Fruit fly (Drosophila melanogaster) whole organism, embryonic: ENCODE results near the gene Pgant8.
A peak's percentile ranks its signal among the peaks of the same experiment; 100 is the strongest.

ENCODE experiments used
- Awh ChIP-seq: fragments of 200-800 bp; sonication (Bioruptor generic); IDR thresholded peaks from 2 replicates; pipeline ENCODE4, ENCODE4 v1.3.6; 2022; ENCODE audit warnings: missing biosample characterization, missing genetic modification characterization
- CG12219 ChIP-seq: fragments of 200-800 bp; sonication (Bioruptor generic); optimal IDR thresholded peaks from 3 replicates; lab custom pipeline; 2018; ENCODE audit warnings: missing biosample characterization, mild to moderate bottlenecking, missing genetic modification characterization
- CG12942 ChIP-seq: fragments of 200-800 bp; sonication (Bioruptor generic); optimal IDR thresholded peaks from 3 replicates; lab custom pipeline; 2016; ENCODE audit warnings: missing biosample characterization, missing genetic modification characterization
- CG14014 ChIP-seq: fragments of 200-800 bp; sonication (Bioruptor generic); IDR thresholded peaks from 2 replicates; pipeline ENCODE4 v1.3.6; 2022; ENCODE audit warnings: missing biosample characterization, missing genetic modification characterization
- CG14667 ChIP-seq: fragments of 200-800 bp; sonication (Bioruptor generic); IDR thresholded peaks from 2 replicates; pipeline ENCODE4 v1.3.6; 2022; ENCODE audit warnings: missing biosample characterization, missing genetic modification characterization
- CG16779 ChIP-seq: fragments of 200-800 bp; sonication (Bioruptor generic); IDR thresholded peaks from 2 replicates; pipeline ENCODE4 v1.3.6; 2022; ENCODE audit warnings: missing biosample characterization, missing genetic modification characterization
- CG17359 ChIP-seq: fragments of 200-800 bp; sonication (Bioruptor generic); optimal IDR thresholded peaks from 3 replicates; lab custom pipeline; 2018; ENCODE audit warnings: missing biosample characterization, mild to moderate bottlenecking, missing genetic modification characterization, moderate library complexity
- CG18011 ChIP-seq: fragments of 200-800 bp; sonication (Bioruptor generic); optimal IDR thresholded peaks from 2 replicates; lab custom pipeline; 2017; ENCODE audit warnings: missing biosample characterization, missing genetic modification characterization, mild to moderate bottlenecking, moderate library complexity, missing genotype
- CG2678 ChIP-seq: fragments of 200-800 bp; sonication (Bioruptor generic); optimal IDR thresholded peaks from 3 replicates; lab custom pipeline; 2019; ENCODE audit warnings: missing biosample characterization, mild to moderate bottlenecking, missing genetic modification characterization, moderate library complexity
- CG31365 ChIP-seq: fragments of 200-800 bp; sonication (Bioruptor generic); optimal IDR thresholded peaks from 2 replicates; lab custom pipeline; 2018; ENCODE audit warnings: missing biosample characterization, mild to moderate bottlenecking, missing genetic modification characterization
- CG3163 ChIP-seq: fragments of 200-800 bp; sonication (Bioruptor generic); optimal IDR thresholded peaks from 3 replicates; lab custom pipeline; 2016; ENCODE audit warnings: missing biosample characterization, missing genetic modification characterization
- CG32532 ChIP-seq: fragments of 200-800 bp; sonication (Bioruptor generic); IDR thresholded peaks from 2 replicates; pipeline ENCODE4 v1.3.6; 2022; ENCODE audit warnings: missing biosample characterization, missing genetic modification characterization
- CG33557 ChIP-seq: fragments of 200-800 bp; sonication (Bioruptor generic); optimal IDR thresholded peaks from 2 replicates; lab custom pipeline; 2019; ENCODE audit warnings: missing biosample characterization, mild to moderate bottlenecking, missing genetic modification characterization, moderate library complexity
- CG6765 ChIP-seq: fragments of 200-800 bp; sonication (Bioruptor generic); optimal IDR thresholded peaks from 3 replicates; lab custom pipeline; 2017; ENCODE audit warnings: missing biosample characterization, mild to moderate bottlenecking, missing genetic modification characterization
- CG6791 ChIP-seq: fragments of 200-800 bp; sonication (Bioruptor generic); IDR thresholded peaks from 3 replicates; pipeline ENCODE4 v1.3.6; 2022; ENCODE audit warnings: missing biosample characterization, missing genetic modification characterization; ENCODE audit not compliant: partially characterized antibody
- CG7745 ChIP-seq: fragments of 200-800 bp; sonication (Bioruptor generic); optimal IDR thresholded peaks from 2 replicates; lab custom pipeline; 2018; ENCODE audit warnings: missing biosample characterization, mild to moderate bottlenecking, missing genetic modification characterization, moderate library complexity
- CG8290 ChIP-seq, 3 experiments: fragments of 200-800 bp; sonication (Bioruptor generic); optimal IDR thresholded peaks; 2 replicates each; lab custom pipeline; 2016 to 2019; ENCODE audit warnings: missing biosample characterization in 3 of 3, missing genetic modification characterization in 3 of 3, mild to moderate bottlenecking in 2 of 3, moderate library complexity in 1 of 3
- CG9437 ChIP-seq: fragments of 200-800 bp; sonication (Bioruptor generic); optimal IDR thresholded peaks from 2 replicates; lab custom pipeline; 2018; ENCODE audit warnings: missing biosample characterization, mild to moderate bottlenecking, missing genetic modification characterization
- CG9609 ChIP-seq: fragments of 200-800 bp; sonication (Bioruptor generic); optimal IDR thresholded peaks from 3 replicates; lab custom pipeline; 2016; ENCODE audit warnings: missing biosample characterization, missing genetic modification characterization
- CG9817 ChIP-seq: fragments of 200-800 bp; sonication (Bioruptor generic); optimal IDR thresholded peaks from 2 replicates; lab custom pipeline; 2018; ENCODE audit warnings: missing biosample characterization, mild to moderate bottlenecking, missing genetic modification characterization, moderate library complexity
- E2f1 ChIP-seq: fragments of 200-800 bp; sonication (Bioruptor generic); IDR thresholded peaks from 2 replicates; pipeline ENCODE4 v1.3.6; 2022; ENCODE audit warnings: missing biosample characterization, missing genetic modification characterization
- Eip74EF ChIP-seq, 2 experiments: fragments of 200-800 bp in 1 of 2; fragments of >200 bp in 1 of 2; sonication (Bioruptor generic) in 1 of 2; optimal IDR thresholded peaks; 2 replicates each; lab custom pipeline; 2017 to 2019; ENCODE audit warnings: missing biosample characterization in 2 of 2, missing genetic modification characterization in 2 of 2, mild to moderate bottlenecking in 1 of 2, moderate library complexity in 1 of 2
- Hr78 ChIP-seq, 2 experiments: fragments of 200-800 bp in 1 of 2; fragments of >200 bp in 1 of 2; sonication (Bioruptor generic) in 1 of 2; optimal IDR thresholded peaks; 2 replicates each; lab custom pipeline; 2017 to 2019; ENCODE audit warnings: missing biosample characterization in 2 of 2, missing genetic modification characterization in 2 of 2, mild to moderate bottlenecking in 1 of 2, moderate library complexity in 1 of 2
- Med ChIP-seq: fragments of 200-800 bp; sonication (Bioruptor generic); peaks from one replicate; lab custom pipeline; 2016; ENCODE audit warnings: missing biosample characterization, missing genetic modification characterization, mild to moderate bottlenecking, inconsistent platforms, moderate library complexity
- Mes4 ChIP-seq: fragments of 200-800 bp; sonication (Bioruptor generic); optimal IDR thresholded peaks from 2 replicates; lab custom pipeline; 2016; ENCODE audit warnings: missing biosample characterization, missing genetic modification characterization
- NfI ChIP-seq: fragments of 200-800 bp; sonication (Bioruptor generic); optimal IDR thresholded peaks from 3 replicates; lab custom pipeline; 2018; ENCODE audit warnings: missing biosample characterization, mild to moderate bottlenecking, missing genetic modification characterization, moderate library complexity
- Scr ChIP-seq: fragments of 200-800 bp; sonication (Bioruptor generic); IDR thresholded peaks from 2 replicates; pipeline ENCODE4 v1.3.6; 2022; ENCODE audit warnings: missing biosample characterization, missing genetic modification characterization; ENCODE audit not compliant: partially characterized antibody
- abd-A ChIP-seq: fragments of 200-800 bp; sonication (Bioruptor generic); optimal IDR thresholded peaks from 3 replicates; lab custom pipeline; 2019; ENCODE audit warnings: missing biosample characterization, mild to moderate bottlenecking, missing genetic modification characterization, moderate library complexity
- ato ChIP-seq: fragments of 200-800 bp; sonication (Bioruptor generic); IDR thresholded peaks from 2 replicates; pipeline ENCODE4 v1.3.6; 2022; ENCODE audit warnings: missing biosample characterization, missing genetic modification characterization; ENCODE audit not compliant: partially characterized antibody
- bcd ChIP-seq: fragments of 200-800 bp; sonication (Bioruptor generic); optimal IDR thresholded peaks from 2 replicates; lab custom pipeline; 2017; ENCODE audit warnings: missing biosample characterization, mild to moderate bottlenecking, missing genetic modification characterization
- disco-r ChIP-seq: fragments of 200-800 bp; sonication (Bioruptor generic); optimal IDR thresholded peaks from 2 replicates; lab custom pipeline; 2016; ENCODE audit warnings: missing biosample characterization, missing genetic modification characterization
- ewg ChIP-seq: fragments of 200-800 bp; sonication (Bioruptor generic); optimal IDR thresholded peaks from 3 replicates; lab custom pipeline; 2017; ENCODE audit warnings: mild to moderate bottlenecking, missing biosample characterization, missing genetic modification reagents, missing genetic modification characterization
- gce ChIP-seq: fragments of 200-800 bp; sonication (Bioruptor generic); IDR thresholded peaks from 3 replicates; pipeline ENCODE4 v1.3.6; 2022; ENCODE audit warnings: missing biosample characterization, missing genetic modification characterization
- gcm2 ChIP-seq: fragments of 200-800 bp; sonication (Bioruptor generic); optimal IDR thresholded peaks from 2 replicates; lab custom pipeline; 2016; ENCODE audit warnings: missing biosample characterization, missing genetic modification characterization
- grn ChIP-seq: fragments of 200-800 bp; sonication (Bioruptor generic); optimal IDR thresholded peaks from 3 replicates; lab custom pipeline; 2017; ENCODE audit warnings: missing biosample characterization, missing genetic modification characterization
- her ChIP-seq: fragments of 200-800 bp; sonication (Bioruptor generic); optimal IDR thresholded peaks from 2 replicates; lab custom pipeline; 2016; ENCODE audit warnings: missing biosample characterization, missing genetic modification characterization
- hkb ChIP-seq, 2 experiments: fragments of 200-800 bp in 1 of 2; fragments of >200 bp in 1 of 2; sonication (Bioruptor generic) in 1 of 2; IDR thresholded peaks in 1 of 2; optimal IDR thresholded peaks in 1 of 2; 2 replicates each; pipeline versions ENCODE4 v1.3.6 to Lab custom; 2017 to 2022; ENCODE audit warnings: missing biosample characterization in 1 of 2, missing genetic modification characterization in 1 of 2
- inv ChIP-seq: fragments of 200-800 bp; sonication (Bioruptor generic); IDR thresholded peaks from 2 replicates; pipeline ENCODE4 v1.3.6; 2022; ENCODE audit warnings: missing biosample characterization, missing genetic modification characterization; ENCODE audit not compliant: partially characterized antibody
- kah ChIP-seq: fragments of 200-800 bp; sonication (Bioruptor generic); optimal IDR thresholded peaks from 2 replicates; lab custom pipeline; 2018; ENCODE audit warnings: missing biosample characterization, mild to moderate bottlenecking, missing genetic modification characterization
- lilli ChIP-seq: fragments of 200-800 bp; sonication (Bioruptor generic); optimal IDR thresholded peaks from 3 replicates; lab custom pipeline; 2016; ENCODE audit warnings: missing biosample characterization, missing genetic modification characterization
- otp ChIP-seq: fragments of 200-800 bp; sonication (Bioruptor generic); IDR thresholded peaks from 3 replicates; pipeline ENCODE4, ENCODE4 v1.3.6; 2022; ENCODE audit warnings: missing biosample characterization, missing genetic modification characterization
- pnt ChIP-seq: fragments of 200-800 bp; sonication (Bioruptor generic); optimal IDR thresholded peaks from 3 replicates; lab custom pipeline; 2016; ENCODE audit warnings: missing biosample characterization, missing genetic modification characterization
- tin ChIP-seq: fragments of 200-800 bp; sonication (Bioruptor generic); optimal IDR thresholded peaks from 3 replicates; lab custom pipeline; 2016; ENCODE audit warnings: missing biosample characterization, missing genetic modification characterization
- tll ChIP-seq, 2 experiments: fragments of 200-800 bp in 1 of 2; fragments of >200 bp in 1 of 2; sonication (Bioruptor generic) in 1 of 2; optimal IDR thresholded peaks; 2 replicates each; lab custom pipeline; 2017 to 2019; ENCODE audit warnings: missing biosample characterization in 2 of 2, missing genetic modification characterization in 2 of 2, mild to moderate bottlenecking in 1 of 2, moderate library complexity in 1 of 2
- wek ChIP-seq: fragments of 200-800 bp; sonication (Bioruptor generic); optimal IDR thresholded peaks from 3 replicates; lab custom pipeline; 2018; ENCODE audit warnings: missing biosample characterization, mild to moderate bottlenecking, missing genetic modification characterization, moderate library complexity
- zen2 ChIP-seq: fragments of 200-800 bp; sonication (Bioruptor generic); IDR thresholded peaks from 3 replicates; pipeline ENCODE4 v1.3.6; 2022; ENCODE audit warnings: missing biosample characterization, missing genetic modification characterization; ENCODE audit not compliant: partially characterized antibody

The Pgant8 gene

DNA sequence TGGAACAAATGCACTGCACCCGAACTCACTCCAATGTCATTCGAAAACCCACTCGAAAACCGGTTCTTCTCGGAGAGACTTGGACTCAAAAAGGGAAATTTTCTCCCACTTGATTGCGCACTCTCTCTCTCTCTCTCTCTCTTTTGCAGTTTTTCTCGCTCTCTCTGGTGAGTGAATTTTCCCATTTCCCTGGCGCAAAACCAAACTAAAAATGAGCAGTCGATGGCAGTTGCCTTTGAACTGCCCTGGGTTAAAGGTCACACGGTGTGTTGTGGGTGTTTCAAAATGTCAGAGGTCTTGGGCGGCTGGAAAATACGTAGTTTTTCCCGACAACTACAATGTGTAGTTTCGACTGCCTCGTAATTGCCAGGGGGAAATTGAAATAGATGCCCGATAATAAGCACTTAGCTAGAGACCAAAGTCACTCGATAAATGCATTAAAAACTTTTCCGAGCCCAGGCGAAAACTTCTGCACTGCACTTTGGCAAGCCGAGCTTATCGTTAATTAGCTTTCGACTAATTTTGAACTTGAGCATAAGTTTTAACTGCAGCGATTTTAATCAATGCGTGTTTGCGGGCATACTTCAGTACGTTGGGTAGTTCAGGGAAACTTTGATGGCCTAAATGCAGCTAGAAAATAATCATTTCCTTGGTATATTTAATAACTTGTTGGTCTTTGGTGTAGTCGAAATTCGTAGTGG is 45.8 kb downstream of the Pgant8 start (continued):
- peak; percentile 33 for TF ChIP-seq kah (GFP tag; lab: Kevin White, UChicago)
- peak; percentile 85; the same call in 2 of the 3 replicates for TF ChIP-seq zen2 (GFP tag; lab: Robert Waterston, UW)
- TF ChIP-seq CG16779 (GFP tag; lab: Robert Waterston, UW): no peak
- peak; percentile 34 for TF ChIP-seq ewg
- TF ChIP-seq tll (GFP tag; optimal IDR thresholded peaks at IDR 0.05; lab: Kevin White, UChicago): peak in 1 of 2 experiments; percentile 17
- TF ChIP-seq CG18011 (GFP tag; lab: Kevin White, UChicago): no peak
- TF ChIP-seq gcm2 (GFP tag; lab: Kevin White, UChicago): peak; percentile 18
- TF ChIP-seq Awh (GFP tag; lab: Robert Waterston, UW): no peak
- no peak for TF ChIP-seq CG8290 (GFP tag; optimal IDR thresholded peaks at IDR 0.05; lab: Kevin White, UChicago)
- TF ChIP-seq CG8290 (tag; optimal IDR thresholded peaks at IDR 0.05; lab: Kevin White, UChicago): peak in 1 of 2 experiments; percentile 49
- 0 out of 3 replicates have a peak, but pooled peaks have one; percentile 24 for TF ChIP-seq otp (GFP tag; lab: Robert Waterston, UW)
- TF ChIP-seq CG9437: no peak
- peak; percentile 8 for TF ChIP-seq CG7745 (tag; lab: Kevin White, UChicago)
- no peak for TF ChIP-seq NfI (GFP tag; lab: Kevin White, UChicago)
- peak; percentile 69; the same call in 1 of the 3 replicates for TF ChIP-seq gce (GFP tag; lab: Robert Waterston, UW)
- TF ChIP-seq ato (GFP tag; lab: Robert Waterston, UW): peak; percentile 24; the same call in 1 of the 2 replicates
- peak; percentile 10 for TF ChIP-seq hkb (optimal IDR thresholded peaks at IDR 0.05; lab: Kevin White, UChicago)
- TF ChIP-seq hkb (GFP tag; IDR thresholded peaks at IDR 0.05; lab: Robert Waterston, UW): peak; percentile 63
- peak; percentile 0 for TF ChIP-seq CG2678
- no peak for TF ChIP-seq CG12942 (GFP tag; lab: Kevin White, UChicago)
- TF ChIP-seq CG33557 (GFP tag; lab: Kevin White, UChicago): peak; percentile 41
- peak; percentile 69 for TF ChIP-seq abd-A (tag; lab: Kevin White, UChicago)
- TF ChIP-seq grn (GFP tag; lab: Kevin White, UChicago): peak; percentile 42
- peak; percentile 62 for TF ChIP-seq wek
- TF ChIP-seq CG9817 (tag; lab: Kevin White, UChicago): no peak
- TF ChIP-seq tin: no peak
- no peak for TF ChIP-seq lilli (GFP tag; lab: Kevin White, UChicago)
- no peak for TF ChIP-seq Eip74EF (GFP tag; optimal IDR thresholded peaks at IDR 0.05; lab: Kevin White, UChicago)
- no peak for TF ChIP-seq CG9609
- peak; percentile 53 for TF ChIP-seq Scr (GFP tag; lab: Robert Waterston, UW)
- TF ChIP-seq inv (GFP tag; lab: Robert Waterston, UW): peak; percentile 34; the same call in 1 of the 2 replicates
- peak; percentile 15 for TF ChIP-seq CG3163 (GFP tag; lab: Kevin White, UChicago)
- no peak for TF ChIP-seq E2f1
- peak; percentile 27 for TF ChIP-seq Mes4 (GFP tag; lab: Kevin White, UChicago)
- no peak for TF ChIP-seq CG6765 (GFP tag; lab: Kevin White, UChicago)
- TF ChIP-seq disco-r (GFP tag; lab: Kevin White, UChicago): no peak
- TF ChIP-seq CG32532: peak; percentile 55; the same call in 1 of the 2 replicates
- TF ChIP-seq CG14014 (GFP tag; lab: Robert Waterston, UW): no peak
- peak; percentile 13 for TF ChIP-seq CG12219 (GFP tag; lab: Kevin White, UChicago)
- no peak for TF ChIP-seq CG14667 (GFP tag; lab: Robert Waterston, UW)
- TF ChIP-seq CG17359 (tag; lab: Kevin White, UChicago): peak; percentile 1
- peak; percentile 72; the same call in 2 of the 3 replicates for TF ChIP-seq CG6791
- no peak for TF ChIP-seq bcd (GFP tag; lab: Kevin White, UChicago)
- no peak for TF ChIP-seq CG31365 (tag; lab: Kevin White, UChicago)
- TF ChIP-seq Med (GFP tag; lab: Kevin White, UChicago): peak; percentile 85
- no peak for TF ChIP-seq pnt (GFP tag; lab: Kevin White, UChicago)
- peak; percentile 23 for TF ChIP-seq her
- TF ChIP-seq Hr78 (GFP tag; optimal IDR thresholded peaks at IDR 0.05; lab: Kevin White, UChicago): peak in 1 of 2 experiments; percentile 100
